Worm (Caenorhabditis elegans) whole organism, L2 larva: ENCODE measurements around the gene W10C6.2.

Experiments
- ZK546.5 ChIP-seq: sonication (generic microtip); optimal IDR thresholded peaks from 2 replicates; lab custom pipeline; 2017; ENCODE audit warnings: missing biosample characterization, missing genetic modification characterization
- ama-1 ChIP-seq: fragments of 150-350 bp; optimal IDR thresholded peaks from 2 replicates; lab custom pipeline; 2018; ENCODE audit warnings: inconsistent platforms
- dmd-4 ChIP-seq: sonication (generic microtip); optimal IDR thresholded peaks from 2 replicates; lab custom pipeline; 2017; ENCODE audit warnings: missing biosample characterization, missing genetic modification characterization
- elt-3 ChIP-seq: sonication (generic microtip); optimal IDR thresholded peaks from 2 replicates; lab custom pipeline; 2017; ENCODE audit warnings: missing biosample characterization, missing genetic modification characterization
- lin-13 ChIP-seq: fragments of 150-350 bp; optimal IDR thresholded peaks from 2 replicates; lab custom pipeline; 2014; ENCODE audit warnings: missing biosample characterization, missing genetic modification reagents, missing genetic modification characterization
- lsy-2 ChIP-seq, 2 experiments: fragments of 150-350 bp in 1 of 2; sonication (generic microtip) in 1 of 2; optimal IDR thresholded peaks; 2 replicates each; lab custom pipeline; 2014 to 2017; ENCODE audit warnings: missing biosample characterization in 2 of 2, missing genetic modification characterization in 2 of 2
- nhr-10 ChIP-seq: sonication (generic microtip); optimal IDR thresholded peaks from 2 replicates; lab custom pipeline; 2017; ENCODE audit warnings: missing biosample characterization, missing genetic modification characterization
- nhr-11 ChIP-seq: fragments of 150-350 bp; optimal IDR thresholded peaks from 2 replicates; lab custom pipeline; 2014; ENCODE audit warnings: missing biosample characterization, missing genetic modification characterization
- nhr-23 ChIP-seq: fragments of 150-350 bp; optimal IDR thresholded peaks from 2 replicates; lab custom pipeline; 2014; ENCODE audit warnings: missing biosample characterization, missing genetic modification reagents, missing genetic modification characterization
- nhr-25 ChIP-seq: fragments of 150-350 bp; sonication (generic microtip); optimal IDR thresholded peaks from 3 replicates; lab custom pipeline; 2014; ENCODE audit warnings: missing biosample characterization, missing genetic modification characterization
- nhr-77 ChIP-seq: fragments of 150-350 bp; optimal IDR thresholded peaks from 2 replicates; lab custom pipeline; 2014; ENCODE audit warnings: missing biosample characterization, missing genetic modification characterization
- snpc-4 ChIP-seq: fragments of 150-350 bp; optimal IDR thresholded peaks from 2 replicates; lab custom pipeline; 2014; ENCODE audit warnings: missing biosample characterization, missing genetic modification characterization

- TF ChIP-seq nhr-10 (tag; lab: Kevin White, UChicago) (no peak), ZK546.5 (no peak), nhr-77 (no peak), nhr-11 (tag; lab: Kevin White, UChicago) (no peak), nhr-25 (no peak), snpc-4 (tag; lab: Kevin White, UChicago) (no peak), lin-13 (GFP tag; lab: Kevin White, UChicago) (no peak), nhr-23 (tag; lab: Kevin White, UChicago) (no peak), lsy-2 (tag; optimal IDR thresholded peaks at IDR 0.05; lab: Kevin White, UChicago) (no peak), ama-1 (no peak), dmd-4 (no peak), elt-3 (tag; lab: Kevin White, UChicago) (no peak)
Observed at ce11 chrII:11142571-11142970, 20.9 kb upstream of the W10C6.2 start, which contains the start of gene arrd-6.
